Fruit fly (Drosophila melanogaster) whole organism, embryonic: ENCODE measurements around the gene Ldsdh1.

ENCODE experiments used
- Atf-2 ChIP-seq: fragments of 200-800 bp; sonication (Bioruptor generic); optimal IDR thresholded peaks from 2 replicates; lab custom pipeline; 2016; ENCODE audit warnings: missing biosample characterization, missing genetic modification characterization
- Atf6 ChIP-seq: fragments of 200-800 bp; sonication (Bioruptor generic); IDR thresholded peaks from 2 replicates; pipeline ENCODE4 v1.3.6; 2022; ENCODE audit warnings: missing biosample characterization, missing genetic modification characterization
- C15 ChIP-seq: fragments of 200-800 bp; sonication (Bioruptor generic); IDR thresholded peaks from 3 replicates; pipeline ENCODE4 v1.3.6; 2022; ENCODE audit warnings: missing biosample characterization, missing genetic modification characterization
- CG10321 ChIP-seq: fragments of 200-800 bp; sonication (Bioruptor generic); IDR thresholded peaks from 2 replicates; pipeline ENCODE4 v1.3.6; 2022; ENCODE audit warnings: missing biosample characterization, missing genetic modification characterization
- CG12104 ChIP-seq: fragments of 200-800 bp; sonication (Bioruptor generic); optimal IDR thresholded peaks from 3 replicates; lab custom pipeline; 2016; ENCODE audit warnings: missing biosample characterization, missing genetic modification characterization
- CG2889 ChIP-seq: fragments of 200-800 bp; sonication (Bioruptor generic); IDR thresholded peaks from 3 replicates; pipeline ENCODE4 v1.3.6; 2022; ENCODE audit warnings: missing biosample characterization, missing genetic modification characterization
- CG34376 ChIP-seq: fragments of 200-800 bp; sonication (Bioruptor generic); optimal IDR thresholded peaks from 2 replicates; lab custom pipeline; 2018; ENCODE audit warnings: missing biosample characterization, mild to moderate bottlenecking, missing genetic modification characterization
- CG4424 ChIP-seq: fragments of 200-800 bp; sonication (Bioruptor generic); optimal IDR thresholded peaks from 3 replicates; lab custom pipeline; 2016; ENCODE audit warnings: missing biosample characterization, missing genetic modification characterization
- CG4820 ChIP-seq: fragments of 200-800 bp; sonication (Bioruptor generic); optimal IDR thresholded peaks from 3 replicates; lab custom pipeline; 2016; ENCODE audit warnings: missing biosample characterization, missing genetic modification characterization
- CG6791 ChIP-seq: fragments of 200-800 bp; sonication (Bioruptor generic); IDR thresholded peaks from 3 replicates; pipeline ENCODE4 v1.3.6; 2022; ENCODE audit warnings: missing biosample characterization, missing genetic modification characterization; ENCODE audit not compliant: partially characterized antibody
- Dek ChIP-seq: fragments of 200-800 bp; sonication (Bioruptor generic); optimal IDR thresholded peaks from 3 replicates; lab custom pipeline; 2019; ENCODE audit warnings: missing biosample characterization, mild to moderate bottlenecking, missing genetic modification characterization, moderate library complexity
- HLH3B ChIP-seq: fragments of 200-800 bp; sonication (Bioruptor generic); IDR thresholded peaks from 2 replicates; pipeline ENCODE4 v1.3.6; 2022; ENCODE audit warnings: missing biosample characterization, missing genetic modification characterization
- Hmx ChIP-seq: fragments of 200-800 bp; sonication (Bioruptor generic); optimal IDR thresholded peaks from 2 replicates; lab custom pipeline; 2016; ENCODE audit warnings: missing biosample characterization, missing genetic modification characterization
- TFAM ChIP-seq: fragments of 200-800 bp; sonication (Bioruptor generic); optimal IDR thresholded peaks from 2 replicates; lab custom pipeline; 2017; ENCODE audit warnings: missing biosample characterization, missing genetic modification characterization, inconsistent platforms
- dysf ChIP-seq: fragments of 200-800 bp; sonication (Bioruptor generic); IDR thresholded peaks from 3 replicates; pipeline ENCODE4 v1.3.6; 2022; ENCODE audit warnings: missing biosample characterization, missing genetic modification characterization
- fu2 ChIP-seq: fragments of 200-800 bp; sonication (Bioruptor generic); optimal IDR thresholded peaks from 2 replicates; lab custom pipeline; 2016; ENCODE audit warnings: missing biosample characterization, missing genetic modification characterization
- h ChIP-seq: fragments of >200 bp; optimal IDR thresholded peaks from 2 replicates; lab custom pipeline; 2017
- nom ChIP-seq: fragments of 200-800 bp; sonication (Bioruptor generic); optimal IDR thresholded peaks from 2 replicates; lab custom pipeline; 2017; ENCODE audit warnings: missing biosample characterization, missing genetic modification characterization, mild to moderate bottlenecking, moderate library complexity, missing genetic modification reagents
- sug ChIP-seq: fragments of 200-800 bp; optimal IDR thresholded peaks from 2 replicates; lab custom pipeline; 2019; ENCODE audit warnings: missing biosample characterization, mild to moderate bottlenecking, missing genetic modification characterization, moderate library complexity
- zfh1 ChIP-seq: fragments of 200-800 bp; sonication (Bioruptor generic); IDR thresholded peaks from 3 replicates; pipeline ENCODE4 v1.3.6; 2022; ENCODE audit warnings: missing biosample characterization, missing genetic modification characterization

Ldsdh1 gene

dm6 chrX:8037334-8037733 is 44.1 kb downstream of the Ldsdh1 start, which contains the start of gene CG2233:
CG2233 (minus strand) TSS chrX:8037517.
- TF ChIP-seq CG34376 (GFP tag; lab: Kevin White, UChicago) (peak; percentile 42), CG10321 (GFP tag; lab: Robert Waterston, UW) (no peak), CG2889 (GFP tag; lab: Robert Waterston, UW) (0 out of 3 replicates have a peak, but pooled peaks have one; percentile 14), Atf-2 (no peak), Dek (no peak), nom (GFP tag; lab: Kevin White, UChicago) (no peak), CG4424 (GFP tag; lab: Kevin White, UChicago) (no peak), Hmx (GFP tag; lab: Kevin White, UChicago) (no peak), CG12104 (GFP tag; lab: Kevin White, UChicago) (no peak), TFAM (GFP tag; lab: Kevin White, UChicago) (no peak), C15 (GFP tag; lab: Robert Waterston, UW) (no peak), Atf6 (no peak), CG6791 (GFP tag; lab: Robert Waterston, UW) (0 out of 3 replicates have a peak, but pooled peaks have one; percentile 36), h (lab: Kevin White, UChicago) (no peak), sug (tag; lab: Kevin White, UChicago) (peak; percentile 10), CG4820 (GFP tag; lab: Kevin White, UChicago) (no peak), zfh1 (GFP tag; lab: Robert Waterston, UW) (0 out of 3 replicates have a peak, but pooled peaks have one; percentile 15), HLH3B (no peak), dysf (GFP tag; lab: Robert Waterston, UW) (no peak), fu2 (GFP tag; lab: Kevin White, UChicago) (no peak)
